Worm (Caenorhabditis elegans) whole organism, midembryonic: ENCODE data around the gene gldi-6.

Experiments
- T22C8.4 ChIP-seq: fragments of 200-800 bp; sonication (Bioruptor generic); IDR thresholded peaks from 2 replicates; pipeline ENCODE4 v1.3.6; 2022; ENCODE audit warnings: missing genetic modification characterization, missing compliant biosample characterization
- cog-1 ChIP-seq: sonication (generic microtip); optimal IDR thresholded peaks from 2 replicates; lab custom pipeline; 2016; ENCODE audit warnings: missing genetic modification characterization, missing compliant biosample characterization
- flt-1 ChIP-seq: fragments of 200-800 bp; sonication (Bioruptor generic); IDR thresholded peaks from 2 replicates; pipeline ENCODE4 v1.3.6; 2022; ENCODE audit warnings: missing genetic modification characterization, missing compliant biosample characterization
- klf-2 ChIP-seq: fragments of 200-800 bp; sonication (Bioruptor generic); conservative IDR thresholded peaks from 2 replicates; pipeline ENCODE4 v1.3.6; 2022; ENCODE audit warnings: missing genetic modification reagents, missing genetic modification characterization, missing compliant biosample characterization
- med-1 ChIP-seq: sonication (generic microtip); optimal IDR thresholded peaks from 2 replicates; lab custom pipeline; 2017; ENCODE audit warnings: missing genetic modification characterization, mild to moderate bottlenecking, missing compliant biosample characterization, antibody characterized with exemption, missing genetic modification reagents; ENCODE audit not compliant: insufficient read depth
- tab-1 ChIP-seq: fragments of 200-800 bp; sonication (Bioruptor generic); IDR thresholded peaks from 2 replicates; pipeline ENCODE4 v1.3.6; 2022; ENCODE audit warnings: missing genetic modification characterization, missing compliant biosample characterization

DNA sequence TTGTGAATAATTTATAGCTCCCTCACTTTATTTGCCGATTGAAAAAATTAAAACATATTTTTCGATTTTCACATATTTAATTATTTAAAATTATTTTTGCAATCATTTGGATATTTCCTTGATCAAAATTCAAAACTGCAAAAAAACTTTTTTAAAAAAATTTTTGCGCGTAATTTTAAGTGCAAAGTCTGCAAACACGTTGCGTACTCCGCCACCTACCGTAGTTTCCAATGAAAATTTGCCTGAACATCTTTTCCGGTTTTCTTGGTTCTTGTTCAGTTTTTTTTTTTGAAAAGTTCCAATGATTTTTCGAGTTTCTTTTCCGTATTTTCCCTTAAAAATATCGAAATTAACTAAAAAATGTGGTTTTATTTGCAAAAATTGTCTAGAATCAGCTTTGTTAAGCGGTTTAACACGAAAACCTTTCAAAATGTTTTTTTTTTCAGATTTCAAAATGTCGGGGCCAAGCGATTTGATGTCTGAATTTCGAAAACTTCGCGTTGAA lies 2.1 kb downstream of the gldi-6 start, which contains the start of gene C16C8.25:
- TF ChIP-seq flt-1 (GFP tag; lab: Robert Waterston, UW) (no peak), tab-1 (GFP tag; lab: Robert Waterston, UW) (no peak), klf-2 (no peak), med-1 (no peak), T22C8.4 (no peak), cog-1 (tag; lab: Kevin White, UChicago) (no peak)
